Fruit fly (Drosophila melanogaster) whole organism, embryonic: ENCODE data around the gene ninaB.

ENCODE experiments used
- ATbp ChIP-seq: fragments of 200-800 bp; sonication (Bioruptor generic); optimal IDR thresholded peaks from 2 replicates; lab custom pipeline; 2017; ENCODE audit warnings: missing biosample characterization, mild to moderate bottlenecking, missing genetic modification characterization, missing genetic modification reagents
- Adf1 ChIP-seq: fragments of 200-800 bp; sonication (Bioruptor generic); IDR thresholded peaks from 2 replicates; pipeline ENCODE4 v1.3.6; 2022; ENCODE audit warnings: missing biosample characterization, missing genetic modification characterization
- Asciz ChIP-seq: fragments of 200-800 bp; sonication (Bioruptor generic); optimal IDR thresholded peaks from 2 replicates; lab custom pipeline; 2017; ENCODE audit warnings: missing biosample characterization, mild to moderate bottlenecking, missing genetic modification characterization, missing genetic modification reagents
- Awh ChIP-seq: fragments of 200-800 bp; sonication (Bioruptor generic); IDR thresholded peaks from 2 replicates; pipeline ENCODE4, ENCODE4 v1.3.6; 2022; ENCODE audit warnings: missing biosample characterization, missing genetic modification characterization
- Bgb ChIP-seq: fragments of 200-800 bp; sonication (Bioruptor generic); IDR thresholded peaks from 2 replicates; pipeline ENCODE4 v1.3.6; 2022; ENCODE audit warnings: missing biosample characterization, missing genetic modification characterization; ENCODE audit not compliant: partially characterized antibody
- Blimp-1 ChIP-seq: fragments of 200-800 bp; sonication (Bioruptor generic); optimal IDR thresholded peaks from 3 replicates; lab custom pipeline; 2018; ENCODE audit warnings: missing biosample characterization, missing genetic modification characterization, mild to moderate bottlenecking, moderate library complexity, missing genetic modification reagents
- CG10565 ChIP-seq: fragments of 200-800 bp; sonication (Bioruptor generic); optimal IDR thresholded peaks from 3 replicates; lab custom pipeline; 2016; ENCODE audit warnings: missing biosample characterization, mild to moderate bottlenecking, missing genetic modification characterization
- CG12071 ChIP-seq: fragments of 200-800 bp; sonication (Bioruptor generic); optimal IDR thresholded peaks from 3 replicates; lab custom pipeline; 2018; ENCODE audit warnings: missing biosample characterization, mild to moderate bottlenecking, missing genetic modification characterization
- CG13287 ChIP-seq: fragments of 200-800 bp; sonication (Bioruptor generic); IDR thresholded peaks from 2 replicates; pipeline ENCODE4 v1.3.6; 2022; ENCODE audit warnings: missing biosample characterization, missing genetic modification characterization; ENCODE audit not compliant: partially characterized antibody
- CG1529 ChIP-seq: fragments of 200-800 bp; sonication (Bioruptor generic); optimal IDR thresholded peaks from 3 replicates; lab custom pipeline; 2018; ENCODE audit warnings: missing biosample characterization, missing genetic modification characterization
- CG1603 ChIP-seq: fragments of 200-800 bp; sonication (Bioruptor generic); optimal IDR thresholded peaks from 2 replicates; lab custom pipeline; 2019; ENCODE audit warnings: missing biosample characterization, mild to moderate bottlenecking, missing genetic modification characterization, moderate library complexity
- CG17186 ChIP-seq: fragments of 200-800 bp; sonication (Bioruptor generic); optimal IDR thresholded peaks from 3 replicates; lab custom pipeline; 2017; ENCODE audit warnings: missing biosample characterization, missing genetic modification reagents, missing genetic modification characterization
- CG30020 ChIP-seq: fragments of 200-800 bp; optimal IDR thresholded peaks from 2 replicates; lab custom pipeline; 2019; ENCODE audit warnings: missing biosample characterization, mild to moderate bottlenecking, missing genetic modification characterization, moderate library complexity
- CG31365 ChIP-seq: fragments of 200-800 bp; sonication (Bioruptor generic); optimal IDR thresholded peaks from 2 replicates; lab custom pipeline; 2018; ENCODE audit warnings: missing biosample characterization, mild to moderate bottlenecking, missing genetic modification characterization
- CG42726 ChIP-seq: fragments of 200-800 bp; sonication (Bioruptor generic); IDR thresholded peaks from 2 replicates; pipeline ENCODE4 v1.3.6; 2022; ENCODE audit warnings: missing biosample characterization, missing genetic modification characterization; ENCODE audit not compliant: partially characterized antibody
- CG4617 ChIP-seq: fragments of 200-800 bp; sonication (Bioruptor generic); optimal IDR thresholded peaks from 3 replicates; lab custom pipeline; 2016; ENCODE audit warnings: missing biosample characterization, missing genetic modification characterization, borderline replicate concordance
- CG4820 ChIP-seq: fragments of 200-800 bp; sonication (Bioruptor generic); optimal IDR thresholded peaks from 3 replicates; lab custom pipeline; 2016; ENCODE audit warnings: missing biosample characterization, missing genetic modification characterization
- CG5180 ChIP-seq: fragments of 200-800 bp; sonication (Bioruptor generic); optimal IDR thresholded peaks from 3 replicates; lab custom pipeline; 2017; ENCODE audit warnings: missing biosample characterization, missing genetic modification characterization, mild to moderate bottlenecking, moderate library complexity, missing genetic modification reagents
- CG6683 ChIP-seq: fragments of 200-800 bp; sonication (Bioruptor generic); optimal IDR thresholded peaks from 2 replicates; lab custom pipeline; 2017; ENCODE audit warnings: missing biosample characterization, mild to moderate bottlenecking, missing genetic modification characterization, missing genetic modification reagents
- CG7357 ChIP-seq: fragments of 200-800 bp; sonication (Bioruptor generic); IDR thresholded peaks from 3 replicates; pipeline ENCODE4 v1.3.6; 2022; ENCODE audit warnings: missing biosample characterization, missing genetic modification characterization
- CG7928 ChIP-seq: fragments of 200-800 bp; sonication (Bioruptor generic); optimal IDR thresholded peaks from 2 replicates; lab custom pipeline; 2017; ENCODE audit warnings: missing biosample characterization, mild to moderate bottlenecking, missing genetic modification characterization
- CG8478 ChIP-seq: fragments of >200 bp; optimal IDR thresholded peaks from 2 replicates; lab custom pipeline; 2018
- CG9817 ChIP-seq: fragments of 200-800 bp; sonication (Bioruptor generic); optimal IDR thresholded peaks from 2 replicates; lab custom pipeline; 2018; ENCODE audit warnings: missing biosample characterization, mild to moderate bottlenecking, missing genetic modification characterization, moderate library complexity
- CG9876 ChIP-seq: fragments of 200-800 bp; sonication (Bioruptor generic); optimal IDR thresholded peaks from 2 replicates; lab custom pipeline; 2016; ENCODE audit warnings: missing biosample characterization, missing genetic modification characterization
- CG9932 ChIP-seq: fragments of 200-800 bp; sonication (Bioruptor generic); IDR thresholded peaks from 2 replicates; pipeline ENCODE4 v1.3.6; 2022; ENCODE audit warnings: missing biosample characterization, missing genetic modification characterization
- CTCF ChIP-seq: fragments of 200-800 bp; sonication (Bioruptor generic); optimal IDR thresholded peaks from 2 replicates; lab custom pipeline; 2017; ENCODE audit warnings: missing biosample characterization, mild to moderate bottlenecking, missing genetic modification characterization, moderate library complexity
- CoRest ChIP-seq: fragments of 200-800 bp; sonication (Bioruptor generic); optimal IDR thresholded peaks from 3 replicates; lab custom pipeline; 2018; ENCODE audit warnings: missing biosample characterization, mild to moderate bottlenecking, missing genetic modification characterization, moderate library complexity
- HHEX ChIP-seq: fragments of 200-800 bp; sonication (Bioruptor generic); optimal IDR thresholded peaks from 3 replicates; lab custom pipeline; 2017; ENCODE audit warnings: missing biosample characterization, mild to moderate bottlenecking, missing genetic modification characterization, missing genetic modification reagents
- MESR4 ChIP-seq: fragments of 200-800 bp; sonication (Bioruptor generic); optimal IDR thresholded peaks from 2 replicates; lab custom pipeline; 2018; ENCODE audit warnings: missing biosample characterization, mild to moderate bottlenecking, missing genetic modification characterization, moderate library complexity
- MTF-1 ChIP-seq: fragments of 200-800 bp; sonication (Bioruptor generic); optimal IDR thresholded peaks from 2 replicates; lab custom pipeline; 2018; ENCODE audit warnings: missing biosample characterization, mild to moderate bottlenecking, missing genetic modification characterization, borderline replicate concordance
- Mad ChIP-seq: fragments of 200-800 bp; sonication (Bioruptor generic); optimal IDR thresholded peaks from 2 replicates; lab custom pipeline; 2016; ENCODE audit warnings: missing biosample characterization, missing genetic modification characterization
- Rx ChIP-seq: fragments of 200-800 bp; sonication (Bioruptor generic); IDR thresholded peaks from 2 replicates; pipeline ENCODE4 v1.3.6; 2022; ENCODE audit warnings: missing biosample characterization, missing genetic modification characterization
- Sox102F ChIP-seq: fragments of 200-800 bp; sonication (Bioruptor generic); optimal IDR thresholded peaks from 2 replicates; lab custom pipeline; 2018; ENCODE audit warnings: missing biosample characterization, mild to moderate bottlenecking, missing genetic modification characterization, moderate library complexity
- Sry-β ChIP-seq: fragments of 200-800 bp; sonication (Bioruptor generic); optimal IDR thresholded peaks from 2 replicates; lab custom pipeline; 2018; ENCODE audit warnings: missing biosample characterization, mild to moderate bottlenecking, missing genetic modification characterization, moderate library complexity
- Ssrp ChIP-seq: fragments of 200-800 bp; sonication (Bioruptor generic); optimal IDR thresholded peaks from 2 replicates; lab custom pipeline; 2018; ENCODE audit warnings: missing biosample characterization, mild to moderate bottlenecking, missing genetic modification characterization, moderate library complexity
- Taf1 ChIP-seq: fragments of 200-800 bp; sonication (Bioruptor generic); IDR thresholded peaks from 2 replicates; pipeline ENCODE4 v1.3.6; 2022; ENCODE audit warnings: missing biosample characterization, missing genetic modification characterization
- Vsx1 ChIP-seq: fragments of 200-800 bp; sonication (Bioruptor generic); optimal IDR thresholded peaks from 2 replicates; lab custom pipeline; 2017; ENCODE audit warnings: missing biosample characterization, mild to moderate bottlenecking, missing genetic modification characterization, missing genetic modification reagents
- chinmo ChIP-seq: fragments of 200-800 bp; sonication (Bioruptor generic); IDR thresholded peaks from 4 replicates; pipeline ENCODE4 v1.3.6; 2022; ENCODE audit warnings: missing biosample characterization, missing genetic modification characterization; ENCODE audit not compliant: partially characterized antibody
- ci ChIP-seq: fragments of 200-800 bp; sonication (Bioruptor generic); IDR thresholded peaks from 3 replicates; pipeline ENCODE4 v1.3.6; 2022; ENCODE audit warnings: missing biosample characterization, missing genetic modification characterization
- ewg ChIP-seq: fragments of 200-800 bp; sonication (Bioruptor generic); optimal IDR thresholded peaks from 3 replicates; lab custom pipeline; 2017; ENCODE audit warnings: mild to moderate bottlenecking, missing biosample characterization, missing genetic modification reagents, missing genetic modification characterization
- exex ChIP-seq: fragments of 200-800 bp; sonication (Bioruptor generic); optimal IDR thresholded peaks from 4 replicates; lab custom pipeline; 2018; ENCODE audit warnings: missing biosample characterization, mild to moderate bottlenecking, missing genetic modification characterization, moderate library complexity
- gt ChIP-seq: fragments of 200-800 bp; sonication (Bioruptor generic); IDR thresholded peaks from 2 replicates; pipeline ENCODE4 v1.3.6; 2022; ENCODE audit warnings: missing biosample characterization, missing genetic modification characterization
- nerfin-2 ChIP-seq: fragments of 200-800 bp; sonication (Bioruptor generic); IDR thresholded peaks from 2 replicates; pipeline ENCODE4 v1.3.6; 2022; ENCODE audit warnings: missing biosample characterization, missing genetic modification characterization; ENCODE audit not compliant: partially characterized antibody
- org-1 ChIP-seq: fragments of 200-800 bp; sonication (Bioruptor generic); optimal IDR thresholded peaks from 2 replicates; lab custom pipeline; 2017; ENCODE audit warnings: missing biosample characterization, missing genetic modification characterization
- ro ChIP-seq: fragments of 200-800 bp; sonication (Bioruptor generic); IDR thresholded peaks from 2 replicates; pipeline ENCODE4 v1.3.6; 2022; ENCODE audit warnings: missing biosample characterization, missing genetic modification characterization
- sim ChIP-seq: fragments of 200-800 bp; sonication (Bioruptor generic); IDR thresholded peaks from 2 replicates; pipeline ENCODE4 v1.3.6; 2022; ENCODE audit warnings: missing biosample characterization, missing genetic modification characterization
- tx ChIP-seq: fragments of 200-800 bp; sonication (Bioruptor generic); optimal IDR thresholded peaks from 2 replicates; lab custom pipeline; 2016; ENCODE audit warnings: missing biosample characterization, missing genetic modification characterization
- yki ChIP-seq: fragments of >200 bp; optimal IDR thresholded peaks from 3 replicates; lab custom pipeline; 2018
- zf30C ChIP-seq: fragments of 200-800 bp; sonication (Bioruptor generic); optimal IDR thresholded peaks from 3 replicates; lab custom pipeline; 2018; ENCODE audit warnings: missing biosample characterization, mild to moderate bottlenecking, missing genetic modification characterization

ninaB gene

DNA sequence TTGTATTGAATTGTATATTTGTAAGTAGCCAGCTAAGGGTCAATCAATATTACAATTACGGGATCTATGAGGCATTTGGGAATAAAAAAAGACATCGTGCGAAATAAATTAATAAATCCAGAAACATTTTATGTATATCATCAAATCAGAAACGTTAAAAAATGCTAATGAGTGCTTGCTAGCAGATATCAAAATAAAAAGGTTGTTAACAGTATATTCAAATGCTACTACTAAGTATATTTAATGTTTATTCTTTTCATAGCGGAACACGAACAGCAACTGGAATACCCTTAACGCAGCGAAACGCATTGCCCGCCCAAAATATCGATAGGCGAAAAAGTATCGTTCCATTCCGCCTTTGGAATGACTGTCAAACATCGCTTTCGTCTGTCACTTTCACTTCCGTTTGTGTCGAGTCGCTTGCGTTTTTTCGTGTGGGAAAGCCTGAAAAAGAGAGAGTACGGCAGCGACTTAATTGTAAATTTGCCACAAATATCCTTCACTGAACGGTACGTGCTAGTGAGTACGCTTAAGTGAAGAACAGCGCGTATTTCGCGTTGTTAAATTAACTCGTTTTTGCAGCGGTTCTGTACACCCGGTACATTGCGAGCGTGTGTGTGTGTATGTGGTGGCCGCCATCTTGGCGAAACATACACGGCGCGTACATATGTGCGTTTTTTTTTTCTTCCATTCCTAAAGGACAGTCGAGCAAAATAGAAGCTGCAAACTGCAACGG lies 39.3 kb upstream of the ninaB start, which contains the start of gene B52 (continued):
- TF ChIP-seq Sox102F (GFP tag; lab: Kevin White, UChicago) (no peak), HHEX (GFP tag; lab: Kevin White, UChicago) (peak; percentile 74), gt (GFP tag; lab: Robert Waterston, UW) (no peak), yki (lab: Kevin White, UChicago) (no peak), CG9876 (GFP tag; lab: Kevin White, UChicago) (peak; percentile 42), Awh (GFP tag; lab: Robert Waterston, UW) (peak; percentile 64), CG7357 (peak; percentile 31; the same call in 1 of the 3 replicates), CG12071 (GFP tag; lab: Kevin White, UChicago) (peak; percentile 83), Taf1 (GFP tag; lab: Robert Waterston, UW) (no peak; the same call in 1 of the 2 replicates), Adf1 (GFP tag; lab: Robert Waterston, UW) (peak; percentile 24; the same call in 1 of the 2 replicates), CG42726 (peak; percentile 41; the same call in 1 of the 2 replicates), ATbp (peak; percentile 54), nerfin-2 (GFP tag; lab: Robert Waterston, UW) (no peak), ewg (GFP tag; lab: Kevin White, UChicago) (peak; percentile 44), CG8478 (lab: Kevin White, UChicago) (no peak), MESR4 (GFP tag; lab: Kevin White, UChicago) (peak; percentile 97), ro (GFP tag; lab: Robert Waterston, UW) (no peak), Sry-β (no peak), CG31365 (tag; lab: Kevin White, UChicago) (peak; percentile 64), Vsx1 (peak; percentile 62), CG13287 (GFP tag; lab: Robert Waterston, UW) (0 out of 2 replicates have a peak, but pooled peaks have one; percentile 35), sim (GFP tag; lab: Robert Waterston, UW) (no peak), CG9932 (GFP tag; lab: Robert Waterston, UW) (peak; percentile 68), ci (GFP tag; lab: Robert Waterston, UW) (peak; percentile 94), Rx (peak; percentile 49; the same call in 1 of the 2 replicates), CTCF (GFP tag; lab: Kevin White, UChicago) (no peak), Asciz (GFP tag; lab: Kevin White, UChicago) (peak; percentile 71), CG1603 (tag; lab: Kevin White, UChicago) (peak; percentile 83), CoRest (peak; percentile 50), CG4820 (no peak), CG1529 (GFP tag; lab: Kevin White, UChicago) (peak; percentile 42), exex (tag; lab: Kevin White, UChicago) (no peak), org-1 (GFP tag; lab: Kevin White, UChicago) (peak; percentile 44), chinmo (GFP tag; lab: Robert Waterston, UW) (0 out of 4 replicates have a peak, but pooled peaks have one; percentile 25), CG6683 (GFP tag; lab: Kevin White, UChicago) (peak; percentile 8), tx (GFP tag; lab: Kevin White, UChicago) (no peak), CG4617 (GFP tag; lab: Kevin White, UChicago) (peak; percentile 9), zf30C (GFP tag; lab: Kevin White, UChicago) (peak; percentile 20), CG5180 (GFP tag; lab: Kevin White, UChicago) (no peak), Mad (GFP tag; lab: Kevin White, UChicago) (peak; percentile 32), CG9817 (tag; lab: Kevin White, UChicago) (peak; percentile 35), CG17186 (GFP tag; lab: Kevin White, UChicago) (peak; percentile 62), Blimp-1 (peak; percentile 93), Bgb (GFP tag; lab: Robert Waterston, UW) (peak; percentile 55; the same call in 1 of the 2 replicates), CG10565 (GFP tag; lab: Kevin White, UChicago) (no peak), Ssrp (tag; lab: Kevin White, UChicago) (no peak), CG30020 (tag; lab: Kevin White, UChicago) (peak; percentile 89), MTF-1 (GFP tag; lab: Kevin White, UChicago) (peak; percentile 87), CG7928 (GFP tag; lab: Kevin White, UChicago) (peak; percentile 16)
